Fruit fly (Drosophila melanogaster) whole organism, embryonic: ENCODE measurements around the gene cype.
A peak's percentile ranks its signal among the peaks of the same experiment; 100 is the strongest.

ENCODE experiments used
- Atf3 ChIP-seq: fragments of 200-800 bp; sonication (Bioruptor generic); optimal IDR thresholded peaks from 3 replicates; lab custom pipeline; 2016; ENCODE audit warnings: missing biosample characterization, missing genetic modification characterization
- CG11247 ChIP-seq: fragments of 200-800 bp; sonication (Bioruptor generic); IDR thresholded peaks from 2 replicates; pipeline ENCODE4 v1.3.6; 2022; ENCODE audit warnings: missing biosample characterization, missing genetic modification characterization
- CG14441 ChIP-seq: fragments of 200-800 bp; sonication (Bioruptor generic); IDR thresholded peaks from 2 replicates; pipeline ENCODE4 v1.3.6; 2022; ENCODE audit warnings: missing biosample characterization, missing genetic modification characterization
- CG14965 ChIP-seq: fragments of 200-800 bp; sonication (Bioruptor generic); optimal IDR thresholded peaks from 2 replicates; lab custom pipeline; 2016; ENCODE audit warnings: missing biosample characterization, missing genetic modification characterization, borderline replicate concordance
- CG15514 ChIP-seq: fragments of 200-800 bp; sonication (Bioruptor generic); optimal IDR thresholded peaks from 3 replicates; lab custom pipeline; 2017; ENCODE audit warnings: missing biosample characterization, missing genetic modification characterization, mild to moderate bottlenecking, moderate library complexity, missing genetic modification reagents
- CG16863 ChIP-seq: fragments of 200-800 bp; sonication (Bioruptor generic); optimal IDR thresholded peaks from 3 replicates; lab custom pipeline; 2016; ENCODE audit warnings: missing biosample characterization, missing genetic modification characterization
- CG18619 ChIP-seq: fragments of 200-800 bp; sonication (Bioruptor generic); optimal IDR thresholded peaks from 3 replicates; lab custom pipeline; 2017; ENCODE audit warnings: missing biosample characterization, mild to moderate bottlenecking, missing genetic modification characterization
- CG18764 ChIP-seq: fragments of 200-800 bp; sonication (Bioruptor generic); optimal IDR thresholded peaks from 3 replicates; lab custom pipeline; 2016; ENCODE audit warnings: missing biosample characterization, missing genetic modification characterization
- CG2116 ChIP-seq: fragments of 200-800 bp; sonication (Bioruptor generic); optimal IDR thresholded peaks from 3 replicates; lab custom pipeline; 2018; ENCODE audit warnings: missing biosample characterization, mild to moderate bottlenecking, missing genetic modification characterization
- CG2202 ChIP-seq: fragments of 200-800 bp; sonication (Bioruptor generic); optimal IDR thresholded peaks from 2 replicates; lab custom pipeline; 2018; ENCODE audit warnings: missing biosample characterization, mild to moderate bottlenecking, missing genetic modification characterization
- CG2889 ChIP-seq: fragments of 200-800 bp; sonication (Bioruptor generic); IDR thresholded peaks from 3 replicates; pipeline ENCODE4 v1.3.6; 2022; ENCODE audit warnings: missing biosample characterization, missing genetic modification characterization
- CG30431 ChIP-seq: fragments of 200-800 bp; sonication (Bioruptor generic); optimal IDR thresholded peaks from 2 replicates; lab custom pipeline; 2017; ENCODE audit warnings: missing biosample characterization, missing genetic modification characterization
- CG31365 ChIP-seq: fragments of 200-800 bp; sonication (Bioruptor generic); optimal IDR thresholded peaks from 2 replicates; lab custom pipeline; 2018; ENCODE audit warnings: missing biosample characterization, mild to moderate bottlenecking, missing genetic modification characterization
- CG31388 ChIP-seq: fragments of 200-800 bp; sonication (Bioruptor generic); optimal IDR thresholded peaks from 2 replicates; lab custom pipeline; 2016; ENCODE audit warnings: missing biosample characterization, missing genetic modification characterization
- CG3838 ChIP-seq: fragments of 200-800 bp; sonication (Bioruptor generic); optimal IDR thresholded peaks from 3 replicates; lab custom pipeline; 2016; ENCODE audit warnings: missing biosample characterization, missing genetic modification characterization
- CG4328 ChIP-seq: fragments of 200-800 bp; sonication (Bioruptor generic); optimal IDR thresholded peaks from 3 replicates; lab custom pipeline; 2017; ENCODE audit warnings: missing biosample characterization, missing genetic modification reagents, missing genetic modification characterization
- CG5953 ChIP-seq: fragments of 200-800 bp; sonication (Bioruptor generic); IDR thresholded peaks from 2 replicates; pipeline ENCODE4 v1.3.6; 2022; ENCODE audit warnings: missing biosample characterization, missing genetic modification characterization
- CG8359 ChIP-seq: fragments of 200-800 bp; sonication (Bioruptor generic); optimal IDR thresholded peaks from 2 replicates; lab custom pipeline; 2017; ENCODE audit warnings: missing biosample characterization, mild to moderate bottlenecking, missing genetic modification characterization, borderline replicate concordance
- CG8388 ChIP-seq: fragments of 200-800 bp; sonication (Bioruptor generic); optimal IDR thresholded peaks from 2 replicates; lab custom pipeline; 2019; ENCODE audit warnings: missing biosample characterization, mild to moderate bottlenecking, missing genetic modification characterization, moderate library complexity
- CG9797 ChIP-seq: fragments of 200-800 bp; sonication (Bioruptor generic); optimal IDR thresholded peaks from 3 replicates; lab custom pipeline; 2018; ENCODE audit warnings: missing biosample characterization, mild to moderate bottlenecking, missing genetic modification characterization
- CrebB ChIP-seq: fragments of 200-800 bp; sonication (Bioruptor generic); optimal IDR thresholded peaks from 3 replicates; lab custom pipeline; 2018; ENCODE audit warnings: missing biosample characterization, mild to moderate bottlenecking, missing genetic modification characterization
- Deaf1 ChIP-seq: fragments of 200-800 bp; optimal IDR thresholded peaks from 3 replicates; lab custom pipeline; 2019; ENCODE audit warnings: missing biosample characterization, mild to moderate bottlenecking, missing genetic modification characterization, moderate library complexity
- Doc3 ChIP-seq: fragments of 200-800 bp; sonication (Bioruptor generic); IDR thresholded peaks from 3 replicates; pipeline ENCODE4 v1.3.6; 2022; ENCODE audit warnings: missing biosample characterization, missing genetic modification characterization; ENCODE audit not compliant: partially characterized antibody
- Fer1 ChIP-seq: fragments of 200-800 bp; sonication (Bioruptor generic); optimal IDR thresholded peaks from 2 replicates; lab custom pipeline; 2017; ENCODE audit warnings: missing biosample characterization, mild to moderate bottlenecking, missing genetic modification characterization
- HLH3B ChIP-seq: fragments of 200-800 bp; sonication (Bioruptor generic); IDR thresholded peaks from 2 replicates; pipeline ENCODE4 v1.3.6; 2022; ENCODE audit warnings: missing biosample characterization, missing genetic modification characterization
- Mrtf ChIP-seq: fragments of 200-800 bp; sonication (Bioruptor generic); IDR thresholded peaks from 3 replicates; pipeline ENCODE4 v1.3.6; 2022; ENCODE audit warnings: missing biosample characterization, missing genetic modification characterization
- Rx ChIP-seq: fragments of 200-800 bp; sonication (Bioruptor generic); IDR thresholded peaks from 2 replicates; pipeline ENCODE4 v1.3.6; 2022; ENCODE audit warnings: missing biosample characterization, missing genetic modification characterization
- Sin3A ChIP-seq: fragments of >200 bp; optimal IDR thresholded peaks from 2 replicates; lab custom pipeline; 2018
- Sox100B ChIP-seq: fragments of 200-800 bp; sonication (Bioruptor generic); optimal IDR thresholded peaks from 3 replicates; lab custom pipeline; 2018; ENCODE audit warnings: missing biosample characterization, mild to moderate bottlenecking, missing genetic modification characterization
- Spps ChIP-seq: fragments of 200-800 bp; sonication (Bioruptor generic); optimal IDR thresholded peaks from 2 replicates; lab custom pipeline; 2018; ENCODE audit warnings: missing biosample characterization, mild to moderate bottlenecking, missing genetic modification characterization
- ato ChIP-seq: fragments of 200-800 bp; sonication (Bioruptor generic); IDR thresholded peaks from 2 replicates; pipeline ENCODE4 v1.3.6; 2022; ENCODE audit warnings: missing biosample characterization, missing genetic modification characterization; ENCODE audit not compliant: partially characterized antibody
- bigmax ChIP-seq: fragments of 200-800 bp; sonication (Bioruptor generic); optimal IDR thresholded peaks from 2 replicates; lab custom pipeline; 2018; ENCODE audit warnings: missing biosample characterization, mild to moderate bottlenecking, missing genetic modification characterization
- cg ChIP-seq: fragments of 200-800 bp; sonication (Bioruptor generic); optimal IDR thresholded peaks from 3 replicates; lab custom pipeline; 2019; ENCODE audit warnings: missing biosample characterization, mild to moderate bottlenecking, missing genetic modification characterization, moderate library complexity
- chif ChIP-seq, 2 experiments: fragments of 200-800 bp; sonication (Bioruptor generic); optimal IDR thresholded peaks; 3 replicates each; lab custom pipeline; 2016; ENCODE audit warnings: missing biosample characterization in 2 of 2, missing genetic modification characterization in 2 of 2
- croc ChIP-seq: fragments of 200-800 bp; sonication (Bioruptor generic); conservative IDR thresholded peaks from 3 replicates; pipeline ENCODE4 v1.3.6; 2022; ENCODE audit warnings: missing biosample characterization, missing genetic modification characterization
- cwo ChIP-seq: fragments of 200-800 bp; sonication (Bioruptor generic); optimal IDR thresholded peaks from 3 replicates; lab custom pipeline; 2017; ENCODE audit warnings: missing biosample characterization, missing genetic modification characterization, mild to moderate bottlenecking, moderate library complexity, missing genetic modification reagents
- dpn ChIP-seq, 2 experiments: fragments of 200-800 bp; sonication (Bioruptor generic); optimal IDR thresholded peaks; 3 replicates each; lab custom pipeline; 2016; ENCODE audit warnings: missing biosample characterization in 2 of 2, missing genetic modification characterization in 2 of 2
- gce ChIP-seq: fragments of 200-800 bp; sonication (Bioruptor generic); IDR thresholded peaks from 3 replicates; pipeline ENCODE4 v1.3.6; 2022; ENCODE audit warnings: missing biosample characterization, missing genetic modification characterization
- ham ChIP-seq: fragments of 200-800 bp; sonication (Bioruptor generic); IDR thresholded peaks from 2 replicates; pipeline ENCODE4 v1.3.6; 2022; ENCODE audit warnings: missing biosample characterization, missing genetic modification characterization
- insv ChIP-seq, 2 experiments: fragments of 200-800 bp; sonication (Bioruptor generic); optimal IDR thresholded peaks; 3 replicates each; lab custom pipeline; 2016 to 2018; ENCODE audit warnings: missing biosample characterization in 2 of 2, missing genetic modification characterization in 2 of 2
- kay ChIP-seq: fragments of 200-800 bp; sonication (Bioruptor generic); optimal IDR thresholded peaks from 2 replicates; lab custom pipeline; 2016; ENCODE audit warnings: missing biosample characterization, missing genetic modification characterization
- lola ChIP-seq, 3 experiments: fragments of >200 bp in 2 of 3; fragments of 200-800 bp in 1 of 3; sonication (Bioruptor generic) in 1 of 3; optimal IDR thresholded peaks; 2 replicates each; lab custom pipeline; 2017 to 2019; ENCODE audit warnings: missing biosample characterization in 3 of 3, missing genetic modification characterization in 3 of 3, mild to moderate bottlenecking in 1 of 3, moderate library complexity in 1 of 3
- nmo ChIP-seq: fragments of 200-800 bp; sonication (Bioruptor generic); optimal IDR thresholded peaks from 2 replicates; lab custom pipeline; 2018; ENCODE audit warnings: missing biosample characterization, mild to moderate bottlenecking, missing genetic modification characterization, moderate library complexity
- pho ChIP-seq: fragments of 200-800 bp; sonication (Bioruptor generic); optimal IDR thresholded peaks from 2 replicates; lab custom pipeline; 2016; ENCODE audit warnings: missing biosample characterization, missing genetic modification characterization
- row ChIP-seq: fragments of 200-800 bp; sonication (Bioruptor generic); IDR thresholded peaks from 3 replicates; pipeline ENCODE4 v1.3.6; 2022; ENCODE audit warnings: missing biosample characterization, missing genetic modification characterization
- sisA ChIP-seq: fragments of 200-800 bp; sonication (Bioruptor generic); IDR thresholded peaks from 2 replicates; pipeline ENCODE4 v1.3.6; 2022; ENCODE audit warnings: missing biosample characterization, missing genetic modification characterization
- sug ChIP-seq: fragments of 200-800 bp; optimal IDR thresholded peaks from 2 replicates; lab custom pipeline; 2019; ENCODE audit warnings: missing biosample characterization, mild to moderate bottlenecking, missing genetic modification characterization, moderate library complexity
- tin ChIP-seq: fragments of 200-800 bp; sonication (Bioruptor generic); optimal IDR thresholded peaks from 3 replicates; lab custom pipeline; 2016; ENCODE audit warnings: missing biosample characterization, missing genetic modification characterization
- tio ChIP-seq: fragments of 200-800 bp; sonication (Bioruptor generic); optimal IDR thresholded peaks from 2 replicates; lab custom pipeline; 2017; ENCODE audit warnings: missing biosample characterization, missing genetic modification characterization, inconsistent platforms
- vfl ChIP-seq: fragments of 200-800 bp; sonication (Bioruptor generic); optimal IDR thresholded peaks from 2 replicates; lab custom pipeline; 2016; ENCODE audit warnings: missing biosample characterization, missing genetic modification characterization

cype gene

DNA sequence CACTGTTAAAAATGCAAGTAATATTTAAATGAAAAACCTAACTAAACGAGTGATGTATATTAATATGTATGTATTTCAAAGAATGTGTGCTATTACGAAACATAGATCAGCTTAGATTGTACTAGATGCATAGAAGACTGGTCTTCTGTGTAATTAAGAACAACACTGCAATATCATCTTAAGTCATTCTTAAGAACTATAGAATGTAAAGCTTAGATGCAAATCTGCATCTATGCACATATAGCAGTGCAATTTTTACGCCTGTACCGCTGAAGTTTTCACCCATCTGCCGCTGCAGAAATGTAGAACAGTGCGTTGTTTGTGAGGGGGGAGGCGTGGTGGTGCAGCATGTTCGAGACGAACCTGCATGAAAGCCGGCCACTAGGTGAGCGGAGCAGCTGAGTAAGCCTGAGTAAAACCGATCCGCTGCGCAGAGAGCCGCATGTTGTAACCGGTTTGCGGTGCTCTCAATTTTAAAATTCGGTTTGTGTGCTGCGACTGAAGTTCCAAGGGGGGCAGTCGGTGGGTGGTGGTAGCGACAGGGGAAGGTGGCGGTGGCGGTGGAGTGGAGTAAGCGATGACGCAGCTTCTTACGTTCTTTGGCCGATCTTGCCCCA, 30.2 kb upstream of the cype start (continued):
- TF ChIP-seq cg (GFP tag; lab: Kevin White, UChicago) (peak; percentile 8), CrebB (no peak), sisA (GFP tag; lab: Robert Waterston, UW) (no peak; the same call in 1 of the 2 replicates), Rx (GFP tag; lab: Robert Waterston, UW) (no peak), CG5953 (GFP tag; lab: Robert Waterston, UW) (no peak), kay (GFP tag; lab: Kevin White, UChicago) (peak; percentile 77), lola (GFP tag; optimal IDR thresholded peaks at IDR 0.05; lab: Kevin White, UChicago) (peak in 1 of 3 experiments; percentile 61), tin (peak; percentile 1), Deaf1 (tag; lab: Kevin White, UChicago) (no peak), Spps (tag; lab: Kevin White, UChicago) (peak; percentile 42), tio (GFP tag; lab: Kevin White, UChicago) (no peak), Atf3 (no peak), CG31365 (no peak), Doc3 (GFP tag; lab: Robert Waterston, UW) (no peak), CG2202 (tag; lab: Kevin White, UChicago) (peak; percentile 42), croc (GFP tag; lab: Robert Waterston, UW) (peak; percentile 23; the same call in 2 of the 3 replicates), CG15514 (GFP tag; lab: Kevin White, UChicago) (no peak), vfl (no peak), chif (GFP tag; optimal IDR thresholded peaks at IDR 0.05; lab: Kevin White, UChicago) (peak in 1 of 2 experiments; percentile 9), insv (GFP tag; optimal IDR thresholded peaks at IDR 0.05; lab: Kevin White, UChicago) (no peak), ham (GFP tag; lab: Robert Waterston, UW) (no peak), ato (GFP tag; lab: Robert Waterston, UW) (0 out of 2 replicates have a peak, but pooled peaks have one; percentile 10), sug (peak; percentile 19), CG2889 (GFP tag; lab: Robert Waterston, UW) (no peak), CG8359 (GFP tag; lab: Kevin White, UChicago) (no peak), CG31388 (GFP tag; lab: Kevin White, UChicago) (no peak), Fer1 (GFP tag; lab: Kevin White, UChicago) (no peak), gce (GFP tag; lab: Robert Waterston, UW) (no peak), Sin3A (lab: Kevin White, UChicago) (no peak), Sox100B (peak; percentile 11), CG2116 (GFP tag; lab: Kevin White, UChicago) (no peak), CG11247 (GFP tag; lab: Robert Waterston, UW) (no peak), dpn (GFP tag; optimal IDR thresholded peaks at IDR 0.05; lab: Kevin White, UChicago) (no peak), CG14441 (no peak), CG9797 (GFP tag; lab: Kevin White, UChicago) (no peak), CG30431 (GFP tag; lab: Kevin White, UChicago) (no peak), nmo (GFP tag; lab: Kevin White, UChicago) (peak; percentile 59), cwo (GFP tag; lab: Kevin White, UChicago) (no peak), row (GFP tag; lab: Robert Waterston, UW) (no peak), pho (no peak), CG4328 (GFP tag; lab: Kevin White, UChicago) (no peak), CG16863 (GFP tag; lab: Kevin White, UChicago) (no peak), CG18764 (no peak), CG18619 (no peak), CG14965 (GFP tag; lab: Kevin White, UChicago) (no peak), HLH3B (GFP tag; lab: Robert Waterston, UW) (no peak), Mrtf (GFP tag; lab: Robert Waterston, UW) (peak; percentile 30; the same call in 1 of the 3 replicates), bigmax (GFP tag; lab: Kevin White, UChicago) (no peak), CG8388 (GFP tag; lab: Kevin White, UChicago) (peak; percentile 26), CG3838 (GFP tag; lab: Kevin White, UChicago) (no peak)
